Worm (Caenorhabditis elegans): ENCODE measurements around the gene spig-8.

The spig-8 gene

ce11 chrV:7054598-7054997, at the start of gene spig-8:
Gene spig-8 (plus strand): TSS chrV:7054898.
- TF ChIP-seq snpc-1.1 (tag; optimal IDR thresholded peaks at IDR 0.05; ENCODE audit: insufficient read depth) (no peak), nhr-120 (GFP tag; IDR thresholded peaks at IDR 0.05) (no peak), mxl-1 (tag; optimal IDR thresholded peaks at IDR 0.05) (no peak), K11D2.4 (GFP tag; IDR thresholded peaks at IDR 0.05) (no peak), snpc-3.4 (tag; optimal IDR thresholded peaks at IDR 0.05) (no peak), ceh-40 (GFP tag; IDR thresholded peaks at IDR 0.05) (no peak), repo-1 (tag; optimal IDR thresholded peaks at IDR 0.05) (no peak), cebp-2 (GFP tag; IDR thresholded peaks at IDR 0.05) (no peak), ccch-3 (GFP tag; optimal IDR thresholded peaks at IDR 0.05) (no peak), zfh-2 (GFP tag; conservative IDR thresholded peaks at IDR 0.05) (no peak), lag-1 (GFP tag; IDR thresholded peaks at IDR 0.05) (no peak)

ce11 chrV:7005964-7006363, 48.7 kb upstream of the spig-8 start, which contains the start of gene spig-10:
Gene spig-10 (plus strand): TSS chrV:7006264.
- TF ChIP-seq lag-1 (GFP tag; IDR thresholded peaks at IDR 0.05) (no peak), sptf-2 (GFP tag; optimal IDR thresholded peaks at IDR 0.05) (no peak)

ce11 chrV:7007307-7007706, 47.4 kb upstream of the spig-8 start, which contains the start of gene drd-10:
Gene drd-10 (plus strand): TSS chrV:7007607.
- TF ChIP-seq F33H1.4 (GFP tag; IDR thresholded peaks at IDR 0.05) = no peak

ce11 chrV:7009461-7009860, 45.2 kb upstream of the spig-8 start, which contains the start of gene C33G8.2:
Gene C33G8.2 (plus strand): TSS chrV:7009761.
- TF ChIP-seq C17E4.6 (GFP tag; IDR thresholded peaks at IDR 0.05) = no peak
- TF ChIP-seq fkh-3 (tag; optimal IDR thresholded peaks at IDR 0.05) = no peak
- TF ChIP-seq bed-2 (GFP tag; IDR thresholded peaks at IDR 0.05) = no peak
- TF ChIP-seq lin-40 (tag; optimal IDR thresholded peaks at IDR 0.05) = no peak
- no peak for TF ChIP-seq tbp1 (GFP tag; optimal IDR thresholded peaks at IDR 0.05)
- TF ChIP-seq ceh-27 (GFP tag; optimal IDR thresholded peaks at IDR 0.05) = no peak
- TF ChIP-seq Y95B8A.8 (GFP tag; IDR thresholded peaks at IDR 0.05) = no peak
- TF ChIP-seq egrh-3 (GFP tag; IDR thresholded peaks at IDR 0.05) = no peak
- no peak for TF ChIP-seq tbx-9 (tag; optimal IDR thresholded peaks at IDR 0.05; ENCODE audit: borderline replicate concordance)
- no peak for TF ChIP-seq mel-28 (tag; optimal IDR thresholded peaks at IDR 0.05; ENCODE audit: borderline replicate concordance)

ce11 chrV:7012617-7013016, 42.1 kb upstream of the spig-8 start, which contains the start of gene srw-127:
Gene srw-127 (plus strand): TSS chrV:7012917.
- TF ChIP-seq F49E8.2 (tag; optimal IDR thresholded peaks at IDR 0.05; ENCODE audit: insufficient read depth) (no peak), zfh-2 (GFP tag; conservative IDR thresholded peaks at IDR 0.05) (no peak), Y53G8AR.9 (GFP tag; conservative IDR thresholded peaks at IDR 0.05) (no peak), bed-1 (GFP tag; IDR thresholded peaks at IDR 0.05) (no peak), ztf-26 (tag; optimal IDR thresholded peaks at IDR 0.05) (no peak), aptf-2 (GFP tag; conservative IDR thresholded peaks at IDR 0.05) (no peak), lsy-27 (tag; optimal IDR thresholded peaks at IDR 0.05; ENCODE audit: borderline replicate concordance, insufficient read depth) (no peak), C17E4.6 (GFP tag; IDR thresholded peaks at IDR 0.05) (no peak), K11D2.4 (GFP tag; IDR thresholded peaks at IDR 0.05) (no peak), C06A6.2 (GFP tag; conservative IDR thresholded peaks at IDR 0.05) (no peak), ztf-22 (GFP tag; optimal IDR thresholded peaks at IDR 0.05) (no peak), aptf-3 (GFP tag; IDR thresholded peaks at IDR 0.05) (no peak), F52B5.7 (tag; optimal IDR thresholded peaks at IDR 0.05) (no peak), hlh-26 (GFP tag; conservative IDR thresholded peaks at IDR 0.05) (no peak), F39B2.1 (GFP tag; IDR thresholded peaks at IDR 0.05) (no peak)

Measured in whole organism, young adult.